Worm (Caenorhabditis elegans) whole organism, midembryonic: ENCODE data around the gene K08H2.7.

Experiments
- ref-1 ChIP-seq: fragments of 200-800 bp; sonication (Bioruptor generic); conservative IDR thresholded peaks from 2 replicates; pipeline ENCODE4 v1.3.6; 2022; ENCODE audit warnings: missing genetic modification reagents, missing genetic modification characterization, missing compliant biosample characterization
- ztf-23 ChIP-seq: fragments of 200-800 bp; sonication (Bioruptor generic); IDR thresholded peaks from 2 replicates; pipeline ENCODE4 v1.3.6; 2022; ENCODE audit warnings: missing genetic modification reagents, missing genetic modification characterization, missing compliant biosample characterization
- ztf-29 ChIP-seq: fragments of 200-800 bp; sonication (Bioruptor generic); IDR thresholded peaks from 2 replicates; pipeline ENCODE4 v1.3.6; 2022; ENCODE audit warnings: missing genetic modification reagents, missing genetic modification characterization, missing compliant biosample characterization

- TF ChIP-seq ztf-29 (GFP tag; lab: Robert Waterston, UW), result no peak
- TF ChIP-seq ref-1, result no peak
- no peak for TF ChIP-seq ztf-23 (GFP tag; lab: Robert Waterston, UW)
These were observed 46.4 kb upstream of the K08H2.7 start, which contains the start of gene srd-36 for ce11 chrX:13294669-13295068.
